Worm (Caenorhabditis elegans): ENCODE measurements around the gene nmur-2.

ce11 chrII:124904-125303, at the start of gene nmur-2:
- TF ChIP-seq ref-1 (GFP tag; conservative IDR thresholded peaks at IDR 0.05) = no peak
- no peak for TF ChIP-seq tab-1 (GFP tag; IDR thresholded peaks at IDR 0.05)
- no peak for TF ChIP-seq flt-1 (GFP tag; IDR thresholded peaks at IDR 0.05)
- no peak for TF ChIP-seq T22C8.4 (GFP tag; IDR thresholded peaks at IDR 0.05)
- no peak for TF ChIP-seq cog-1 (tag; optimal IDR thresholded peaks at IDR 0.05)
- no peak for TF ChIP-seq ztf-29 (GFP tag; IDR thresholded peaks at IDR 0.05)
- no peak for TF ChIP-seq klf-2 (GFP tag; conservative IDR thresholded peaks at IDR 0.05)
- no peak for TF ChIP-seq ztf-23 (GFP tag; IDR thresholded peaks at IDR 0.05)
